Fruit fly (Drosophila melanogaster): ENCODE measurements around the gene Atg1.

Atg1 gene

DNA sequence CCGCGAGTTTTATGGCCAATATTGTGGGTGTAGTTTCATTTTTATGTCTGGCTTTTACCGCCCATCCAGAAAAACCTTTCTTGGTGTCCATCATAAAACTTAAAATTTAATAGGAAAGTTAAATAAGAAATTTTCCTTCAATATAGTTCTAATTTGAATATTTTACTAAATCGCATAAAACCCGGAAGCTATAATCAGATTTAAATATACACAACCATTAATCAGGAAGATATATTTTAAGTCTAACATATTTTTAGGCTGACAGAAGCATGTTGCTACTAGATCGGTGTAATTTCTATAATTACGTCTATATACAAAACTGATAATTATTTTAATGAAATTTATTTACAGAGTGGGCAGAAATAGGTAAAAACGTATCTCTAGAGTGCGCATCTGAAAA is 69.2 kb downstream of the Atg1 start:
- TF ChIP-seq dmrt93B (GFP tag; optimal IDR thresholded peaks at IDR 0.05) (no peak), rgr (GFP tag; optimal IDR thresholded peaks at IDR 0.05) (no peak), h (GFP tag; optimal IDR thresholded peaks at IDR 0.05) (no peak), fru (GFP tag; optimal IDR thresholded peaks at IDR 0.05) (no peak), CrebA (GFP tag; optimal IDR thresholded peaks at IDR 0.05; ENCODE audit: borderline replicate concordance) (no peak), jim (GFP tag; optimal IDR thresholded peaks at IDR 0.05) (no peak), Hr78 (GFP tag; optimal IDR thresholded peaks at IDR 0.05) (no peak), Dfd (GFP tag; optimal IDR thresholded peaks at IDR 0.05) (no peak), foxo (GFP tag; optimal IDR thresholded peaks at IDR 0.05) (no peak), Dif (GFP tag; optimal IDR thresholded peaks at IDR 0.05; ENCODE audit: partially characterized antibody) (no peak), dsf (GFP tag; optimal IDR thresholded peaks at IDR 0.05; ENCODE audit: borderline replicate concordance) (no peak), Rel (GFP tag; optimal IDR thresholded peaks at IDR 0.05) (no peak), Rel (tag; optimal IDR thresholded peaks at IDR 0.05) (no peak), sv (GFP tag; optimal IDR thresholded peaks at IDR 0.05) (no peak)

dm6 chr3L:12734550-12735012 is 70.3 kb downstream of the Atg1 start, which contains the start of the genes SmD1 and Ptp69D:
SmD1 (minus strand) TSS chr3L:12734611.
Ptp69D (plus strand) TSS chr3L:12734945.
- TF ChIP-seq jim (GFP tag; optimal IDR thresholded peaks at IDR 0.05): no peak
- no peak for TF ChIP-seq CrebA (GFP tag; optimal IDR thresholded peaks at IDR 0.05; ENCODE audit: borderline replicate concordance)
- TF ChIP-seq usp (GFP tag; optimal IDR thresholded peaks at IDR 0.05): no peak
- TF ChIP-seq brk (GFP tag; optimal IDR thresholded peaks at IDR 0.05): peak; percentile 8
- TF ChIP-seq br (GFP tag; optimal IDR thresholded peaks at IDR 0.05): no peak
- peak; percentile 55 for TF ChIP-seq woc (GFP tag; optimal IDR thresholded peaks at IDR 0.05)
